Fruit fly (Drosophila melanogaster) whole organism, embryonic: Measurements from ENCODE around the gene Alg12.

Experiments
- Atf3 ChIP-seq: fragments of 200-800 bp; sonication (Bioruptor generic); optimal IDR thresholded peaks from 3 replicates; lab custom pipeline; 2016; ENCODE audit warnings: missing biosample characterization, missing genetic modification characterization
- CG10543 ChIP-seq: fragments of 200-800 bp; sonication (Bioruptor generic); optimal IDR thresholded peaks from 3 replicates; lab custom pipeline; 2017; ENCODE audit warnings: missing biosample characterization, mild to moderate bottlenecking, missing genetic modification characterization, moderate library complexity
- CG10565 ChIP-seq: fragments of 200-800 bp; sonication (Bioruptor generic); optimal IDR thresholded peaks from 3 replicates; lab custom pipeline; 2016; ENCODE audit warnings: missing biosample characterization, mild to moderate bottlenecking, missing genetic modification characterization
- CG11085 ChIP-seq: fragments of 200-800 bp; sonication (Bioruptor generic); IDR thresholded peaks from 2 replicates; pipeline ENCODE4 v1.3.6; 2022; ENCODE audit warnings: missing biosample characterization, missing genetic modification characterization
- CG11247 ChIP-seq: fragments of 200-800 bp; sonication (Bioruptor generic); IDR thresholded peaks from 2 replicates; pipeline ENCODE4 v1.3.6; 2022; ENCODE audit warnings: missing biosample characterization, missing genetic modification characterization
- CG11398 ChIP-seq: fragments of 200-800 bp; sonication (Bioruptor generic); optimal IDR thresholded peaks from 2 replicates; lab custom pipeline; 2016; ENCODE audit warnings: missing biosample characterization, missing genetic modification characterization
- CG11560 ChIP-seq: fragments of 200-800 bp; sonication (Bioruptor generic); IDR thresholded peaks from 3 replicates; pipeline ENCODE4 v1.3.6; 2022; ENCODE audit warnings: missing biosample characterization, missing genetic modification characterization
- CG12236 ChIP-seq: fragments of 200-800 bp; sonication (Bioruptor generic); optimal IDR thresholded peaks from 2 replicates; lab custom pipeline; 2016; ENCODE audit warnings: missing biosample characterization, missing genetic modification characterization
- CG13624 ChIP-seq: fragments of 200-800 bp; sonication (Bioruptor generic); optimal IDR thresholded peaks from 2 replicates; lab custom pipeline; 2016; ENCODE audit warnings: missing biosample characterization, missing genetic modification characterization
- CG17568 ChIP-seq: fragments of 200-800 bp; sonication (Bioruptor generic); optimal IDR thresholded peaks from 2 replicates; lab custom pipeline; 2018; ENCODE audit warnings: missing biosample characterization, mild to moderate bottlenecking, missing genetic modification characterization, moderate library complexity
- CG31224 ChIP-seq: fragments of 200-800 bp; sonication (Bioruptor generic); IDR thresholded peaks from 2 replicates; pipeline ENCODE4 v1.3.6; 2022; ENCODE audit warnings: missing biosample characterization, missing genetic modification characterization
- CG3163 ChIP-seq: fragments of 200-800 bp; sonication (Bioruptor generic); optimal IDR thresholded peaks from 3 replicates; lab custom pipeline; 2016; ENCODE audit warnings: missing biosample characterization, missing genetic modification characterization
- CG3281 ChIP-seq: fragments of 200-800 bp; sonication (Bioruptor generic); optimal IDR thresholded peaks from 3 replicates; lab custom pipeline; 2017; ENCODE audit warnings: missing biosample characterization, mild to moderate bottlenecking, missing genetic modification characterization
- CG34422 ChIP-seq: fragments of 200-800 bp; sonication (Bioruptor generic); IDR thresholded peaks from 3 replicates; pipeline ENCODE4 v1.3.6; 2022; ENCODE audit warnings: missing biosample characterization, missing genetic modification characterization
- CG3726 ChIP-seq: fragments of 200-800 bp; sonication (Bioruptor generic); IDR thresholded peaks from 3 replicates; pipeline ENCODE4, ENCODE4 v1.3.6; 2022; ENCODE audit warnings: missing biosample characterization, missing genetic modification characterization
- CG4404 ChIP-seq: fragments of 200-800 bp; sonication (Bioruptor generic); IDR thresholded peaks from 2 replicates; pipeline ENCODE4 v1.3.6; 2022; ENCODE audit warnings: missing biosample characterization, missing genetic modification characterization
- CG4424 ChIP-seq: fragments of 200-800 bp; sonication (Bioruptor generic); optimal IDR thresholded peaks from 3 replicates; lab custom pipeline; 2016; ENCODE audit warnings: missing biosample characterization, missing genetic modification characterization
- CG6654 ChIP-seq: fragments of 200-800 bp; sonication (Bioruptor generic); optimal IDR thresholded peaks from 2 replicates; lab custom pipeline; 2017; ENCODE audit warnings: missing biosample characterization, mild to moderate bottlenecking, missing genetic modification characterization
- CG8281 ChIP-seq: fragments of 200-800 bp; sonication (Bioruptor generic); optimal IDR thresholded peaks from 2 replicates; lab custom pipeline; 2018; ENCODE audit warnings: missing biosample characterization, mild to moderate bottlenecking, missing genetic modification characterization, moderate library complexity
- CG8290 ChIP-seq, 3 experiments: fragments of 200-800 bp; sonication (Bioruptor generic); optimal IDR thresholded peaks; 2 replicates each; lab custom pipeline; 2016 to 2019; ENCODE audit warnings: missing biosample characterization in 3 of 3, missing genetic modification characterization in 3 of 3, mild to moderate bottlenecking in 2 of 3, moderate library complexity in 1 of 3
- CkIIα-i1 ChIP-seq: fragments of 200-800 bp; sonication (Bioruptor generic); IDR thresholded peaks from 2 replicates; pipeline ENCODE4 v1.3.6; 2022; ENCODE audit warnings: missing biosample characterization, missing genetic modification characterization
- ERR ChIP-seq: fragments of 200-800 bp; sonication (Bioruptor generic); optimal IDR thresholded peaks from 2 replicates; lab custom pipeline; 2016; ENCODE audit warnings: missing biosample characterization, missing genetic modification characterization
- Elba2 ChIP-seq: fragments of 200-800 bp; sonication (Bioruptor generic); optimal IDR thresholded peaks from 3 replicates; lab custom pipeline; 2016; ENCODE audit warnings: missing biosample characterization, missing genetic modification characterization
- HmgD ChIP-seq: fragments of 200-800 bp; sonication (Bioruptor generic); optimal IDR thresholded peaks from 3 replicates; lab custom pipeline; 2016; ENCODE audit warnings: missing biosample characterization, missing genetic modification characterization
- Hr39 ChIP-seq: fragments of >200 bp; optimal IDR thresholded peaks from 2 replicates; lab custom pipeline; 2017
- Hsf ChIP-seq: fragments of 200-800 bp; sonication (Bioruptor generic); optimal IDR thresholded peaks from 3 replicates; lab custom pipeline; 2016; ENCODE audit warnings: missing biosample characterization, missing genetic modification characterization
- Ravus ChIP-seq: fragments of 200-800 bp; sonication (Bioruptor generic); IDR thresholded peaks from 2 replicates; pipeline ENCODE4 v1.3.6; 2022; ENCODE audit warnings: missing biosample characterization, missing genetic modification characterization
- Scr ChIP-seq: fragments of 200-800 bp; sonication (Bioruptor generic); IDR thresholded peaks from 2 replicates; pipeline ENCODE4 v1.3.6; 2022; ENCODE audit warnings: missing biosample characterization, missing genetic modification characterization; ENCODE audit not compliant: partially characterized antibody
- Sox102F ChIP-seq: fragments of 200-800 bp; sonication (Bioruptor generic); optimal IDR thresholded peaks from 2 replicates; lab custom pipeline; 2018; ENCODE audit warnings: missing biosample characterization, mild to moderate bottlenecking, missing genetic modification characterization, moderate library complexity
- Vsx1 ChIP-seq: fragments of 200-800 bp; sonication (Bioruptor generic); optimal IDR thresholded peaks from 2 replicates; lab custom pipeline; 2017; ENCODE audit warnings: missing biosample characterization, mild to moderate bottlenecking, missing genetic modification characterization, missing genetic modification reagents
- Xbp1 ChIP-seq: fragments of 200-800 bp; sonication (Bioruptor generic); optimal IDR thresholded peaks from 3 replicates; lab custom pipeline; 2016; ENCODE audit warnings: missing biosample characterization, mild to moderate bottlenecking, missing genetic modification characterization
- aop ChIP-seq: fragments of 200-800 bp; sonication (Bioruptor generic); IDR thresholded peaks from 2 replicates; pipeline ENCODE4 v1.3.6; 2022; ENCODE audit warnings: missing biosample characterization, missing genetic modification characterization
- cg ChIP-seq: fragments of 200-800 bp; sonication (Bioruptor generic); optimal IDR thresholded peaks from 3 replicates; lab custom pipeline; 2019; ENCODE audit warnings: missing biosample characterization, mild to moderate bottlenecking, missing genetic modification characterization, moderate library complexity
- chinmo ChIP-seq: fragments of 200-800 bp; sonication (Bioruptor generic); IDR thresholded peaks from 4 replicates; pipeline ENCODE4 v1.3.6; 2022; ENCODE audit warnings: missing biosample characterization, missing genetic modification characterization; ENCODE audit not compliant: partially characterized antibody
- ci ChIP-seq: fragments of 200-800 bp; sonication (Bioruptor generic); IDR thresholded peaks from 3 replicates; pipeline ENCODE4 v1.3.6; 2022; ENCODE audit warnings: missing biosample characterization, missing genetic modification characterization
- croc ChIP-seq: fragments of 200-800 bp; sonication (Bioruptor generic); conservative IDR thresholded peaks from 3 replicates; pipeline ENCODE4 v1.3.6; 2022; ENCODE audit warnings: missing biosample characterization, missing genetic modification characterization
- dmrt99B ChIP-seq: fragments of 200-800 bp; sonication (Bioruptor generic); optimal IDR thresholded peaks from 2 replicates; lab custom pipeline; 2018; ENCODE audit warnings: missing biosample characterization, mild to moderate bottlenecking, missing genetic modification characterization, moderate library complexity
- dpn ChIP-seq, 2 experiments: fragments of 200-800 bp; sonication (Bioruptor generic); optimal IDR thresholded peaks; 3 replicates each; lab custom pipeline; 2016; ENCODE audit warnings: missing biosample characterization in 2 of 2, missing genetic modification characterization in 2 of 2
- grau ChIP-seq: fragments of 200-800 bp; optimal IDR thresholded peaks from 3 replicates; lab custom pipeline; 2019; ENCODE audit warnings: missing biosample characterization, mild to moderate bottlenecking, missing genetic modification characterization, moderate library complexity
- gro ChIP-seq: fragments of 200-800 bp; sonication (Bioruptor generic); optimal IDR thresholded peaks from 2 replicates; lab custom pipeline; 2016; ENCODE audit warnings: missing biosample characterization, missing genetic modification characterization
- h ChIP-seq: fragments of >200 bp; optimal IDR thresholded peaks from 2 replicates; lab custom pipeline; 2017
- hth ChIP-seq: fragments of >200 bp; optimal IDR thresholded peaks from 2 replicates; lab custom pipeline; 2017; ENCODE audit warnings: inconsistent platforms
- lilli ChIP-seq: fragments of 200-800 bp; sonication (Bioruptor generic); optimal IDR thresholded peaks from 3 replicates; lab custom pipeline; 2016; ENCODE audit warnings: missing biosample characterization, missing genetic modification characterization
- luna ChIP-seq: fragments of 200-800 bp; sonication (Bioruptor generic); optimal IDR thresholded peaks from 2 replicates; lab custom pipeline; 2016; ENCODE audit warnings: missing biosample characterization, missing genetic modification characterization
- mirr ChIP-seq: fragments of 200-800 bp; sonication (Bioruptor generic); optimal IDR thresholded peaks from 3 replicates; lab custom pipeline; 2018; ENCODE audit warnings: missing biosample characterization, mild to moderate bottlenecking, missing genetic modification characterization
- nom ChIP-seq: fragments of 200-800 bp; sonication (Bioruptor generic); optimal IDR thresholded peaks from 2 replicates; lab custom pipeline; 2017; ENCODE audit warnings: missing biosample characterization, missing genetic modification characterization, mild to moderate bottlenecking, moderate library complexity, missing genetic modification reagents
- pho ChIP-seq: fragments of 200-800 bp; sonication (Bioruptor generic); optimal IDR thresholded peaks from 2 replicates; lab custom pipeline; 2016; ENCODE audit warnings: missing biosample characterization, missing genetic modification characterization
- ro ChIP-seq: fragments of 200-800 bp; sonication (Bioruptor generic); IDR thresholded peaks from 2 replicates; pipeline ENCODE4 v1.3.6; 2022; ENCODE audit warnings: missing biosample characterization, missing genetic modification characterization
- sd ChIP-seq: fragments of 200-800 bp; sonication (Bioruptor generic); optimal IDR thresholded peaks from 3 replicates; lab custom pipeline; 2018; ENCODE audit warnings: missing biosample characterization, mild to moderate bottlenecking, missing genetic modification characterization, moderate library complexity
- seq ChIP-seq: fragments of 200-800 bp; sonication (Bioruptor generic); IDR thresholded peaks from 2 replicates; pipeline ENCODE4 v1.3.6; 2022; ENCODE audit warnings: missing biosample characterization, missing genetic modification characterization
- sim ChIP-seq: fragments of 200-800 bp; sonication (Bioruptor generic); IDR thresholded peaks from 2 replicates; pipeline ENCODE4 v1.3.6; 2022; ENCODE audit warnings: missing biosample characterization, missing genetic modification characterization
- slbo ChIP-seq: fragments of 200-800 bp; sonication (Bioruptor generic); IDR thresholded peaks from 2 replicates; pipeline ENCODE4 v1.3.6; 2022; ENCODE audit warnings: missing biosample characterization, missing genetic modification characterization
- ttk ChIP-seq: fragments of 200-800 bp; sonication (Bioruptor generic); IDR thresholded peaks from 2 replicates; pipeline ENCODE4 v2.1.2; 2022; ENCODE audit warnings: missing biosample characterization, missing genetic modification characterization

Gene Alg12

dm6 chr3R:9774147-9774546 lies 17.9 kb downstream of the Alg12 start, which contains the start of gene Whamy (continued):
- TF ChIP-seq CG12236 (no peak), pho (GFP tag; lab: Kevin White, UChicago) (no peak), Xbp1 (GFP tag; lab: Kevin White, UChicago) (no peak), hth (lab: Kevin White, UChicago) (no peak), ttk (GFP tag; lab: Robert Waterston, UW) (no peak), Vsx1 (GFP tag; lab: Kevin White, UChicago) (peak; percentile 25), aop (GFP tag; lab: Robert Waterston, UW) (no peak), Atf3 (no peak), CG11398 (GFP tag; lab: Kevin White, UChicago) (no peak), cg (no peak), dmrt99B (tag; lab: Kevin White, UChicago) (no peak), ro (no peak), CG11247 (GFP tag; lab: Robert Waterston, UW) (no peak), mirr (GFP tag; lab: Kevin White, UChicago) (peak; percentile 77), slbo (GFP tag; lab: Robert Waterston, UW) (no peak), CG8290 (GFP tag; optimal IDR thresholded peaks at IDR 0.05; lab: Kevin White, UChicago) (no peak), CG8290 (tag; optimal IDR thresholded peaks at IDR 0.05; lab: Kevin White, UChicago) (no peak), sd (tag; lab: Kevin White, UChicago) (no peak), CG8281 (tag; lab: Kevin White, UChicago) (no peak), CG10543 (peak; percentile 73), luna (GFP tag; lab: Kevin White, UChicago) (no peak), Sox102F (no peak)

dm6 chr3R:9774821-9775220 lies 18.5 kb downstream of the Alg12 start, which contains the start of gene topi:
Gene topi, plus strand, starts transcription at chr3R:9775121.
- no peak for TF ChIP-seq croc (GFP tag; lab: Robert Waterston, UW)
- no peak for TF ChIP-seq CG34422
- TF ChIP-seq CkIIα-i1 = no peak
- no peak for TF ChIP-seq CG11560
- TF ChIP-seq gro (GFP tag; lab: Kevin White, UChicago) = no peak
- no peak for TF ChIP-seq sim
- no peak for TF ChIP-seq CG11085
- no peak for TF ChIP-seq CG4404 (GFP tag; lab: Robert Waterston, UW)
- no peak for TF ChIP-seq Hsf (GFP tag; lab: Kevin White, UChicago)
- no peak for TF ChIP-seq CG6654 (GFP tag; lab: Kevin White, UChicago)
- TF ChIP-seq Hr39 = no peak
- TF ChIP-seq CG4424 (GFP tag; lab: Kevin White, UChicago) = no peak
- no peak for TF ChIP-seq lilli (GFP tag; lab: Kevin White, UChicago)
- no peak for TF ChIP-seq CG3726

dm6 chr3R:9777941-9778360 lies 21.7 kb downstream of the Alg12 start, which contains the start of gene RpS29:
Gene RpS29, plus strand, starts transcription at chr3R:9778042.
- TF ChIP-seq seq (GFP tag; lab: Robert Waterston, UW) (no peak; the same call in 1 of the 2 replicates), nom (GFP tag; lab: Kevin White, UChicago) (peak; percentile 78), CG10565 (GFP tag; lab: Kevin White, UChicago) (no peak), HmgD (GFP tag; lab: Kevin White, UChicago) (peak; percentile 92), Ravus (no peak), grau (tag; lab: Kevin White, UChicago) (peak; percentile 76), CG3163 (GFP tag; lab: Kevin White, UChicago) (peak; percentile 80), ro (peak; percentile 54; the same call in 1 of the 2 replicates), h (no peak), chinmo (GFP tag; lab: Robert Waterston, UW) (peak; percentile 92), CG3281 (GFP tag; lab: Kevin White, UChicago) (peak; percentile 85), CG17568 (GFP tag; lab: Kevin White, UChicago) (no peak), Elba2 (GFP tag; lab: Kevin White, UChicago) (no peak), CG13624 (peak; percentile 92), ERR (GFP tag; lab: Kevin White, UChicago) (peak; percentile 85), ci (GFP tag; lab: Robert Waterston, UW) (peak; percentile 93), CG31224 (GFP tag; lab: Robert Waterston, UW) (no peak), Scr (peak; percentile 91), dpn (GFP tag; optimal IDR thresholded peaks at IDR 0.05; lab: Kevin White, UChicago) (peak; percentile 86 to 90)
